Worm (Caenorhabditis elegans): ENCODE measurements around the gene tasp-1.

tasp-1 gene

ce11 chrIII:10747620-10748479, 11.3 kb upstream of the tasp-1 start, which contains the start of the genes ran-1 and dkc-1 (continued):
- TF ChIP-seq efl-1 (optimal IDR thresholded peaks at IDR 0.05), result peak; percentile 81 to 86
- TF ChIP-seq efl-1 (GFP tag; optimal IDR thresholded peaks at IDR 0.05 in 1 of 2), result peak; percentile 85 to 96
- peak; percentile 73 for TF ChIP-seq fkh-8 (tag; optimal IDR thresholded peaks at IDR 0.05)
- no peak for TF ChIP-seq ets-5 (GFP tag; IDR thresholded peaks at IDR 0.05)
- TF ChIP-seq sox-4 (tag; optimal IDR thresholded peaks at IDR 0.05), result no peak
- TF ChIP-seq dsc-1 (tag; optimal IDR thresholded peaks at IDR 0.05), result peak; percentile 19
- no peak for TF ChIP-seq nhr-76 (tag; optimal IDR thresholded peaks at IDR 0.05)
- no peak for TF ChIP-seq ama-1 (optimal IDR thresholded peaks at IDR 0.05)
- no peak for TF ChIP-seq nhr-84 (tag; optimal IDR thresholded peaks at IDR 0.05)
- TF ChIP-seq efl-3 (GFP tag; optimal IDR thresholded peaks at IDR 0.05), result no peak
- peak; percentile 77 for TF ChIP-seq zip-4 (GFP tag; optimal IDR thresholded peaks at IDR 0.05)
- TF ChIP-seq alr-1 (tag; optimal IDR thresholded peaks at IDR 0.05; ENCODE audit: borderline replicate concordance), result no peak
- TF ChIP-seq nhr-237 (tag; optimal IDR thresholded peaks at IDR 0.05), result no peak
- no peak for TF ChIP-seq unc-86 (tag; optimal IDR thresholded peaks at IDR 0.05)
- no peak for TF ChIP-seq egl-13 (tag; optimal IDR thresholded peaks at IDR 0.05)
- no peak for TF ChIP-seq Y116A8C.19 (tag; optimal IDR thresholded peaks at IDR 0.05; ENCODE audit: borderline replicate concordance)
- TF ChIP-seq fkh-4 (tag; optimal IDR thresholded peaks at IDR 0.05; ENCODE audit: borderline replicate concordance), result no peak
- TF ChIP-seq snpc-4 (tag; optimal IDR thresholded peaks at IDR 0.05), result peak; percentile 42
- peak; percentile 71 to 85 for TF ChIP-seq lsy-2 (tag; optimal IDR thresholded peaks at IDR 0.05)
- TF ChIP-seq hlh-4 (tag; optimal IDR thresholded peaks at IDR 0.05), result no peak
- peak; percentile 53 for TF ChIP-seq tbx-2 (tag; optimal IDR thresholded peaks at IDR 0.05)
- TF ChIP-seq pqm-1 (tag; optimal IDR thresholded peaks at IDR 0.05), result no peak
- peak; percentile 16 for TF ChIP-seq lin-13 (GFP tag; optimal IDR thresholded peaks at IDR 0.05)
- no peak for TF ChIP-seq hpl-2 (GFP tag; optimal IDR thresholded peaks at IDR 0.05)
- no peak for TF ChIP-seq lir-3 (tag; optimal IDR thresholded peaks at IDR 0.05; ENCODE audit: poor library complexity)
- TF ChIP-seq aha-1 (tag; optimal IDR thresholded peaks at IDR 0.05), result no peak
- no peak for TF ChIP-seq elt-2 (tag; optimal IDR thresholded peaks at IDR 0.05)
- peak; percentile 55 for TF ChIP-seq nhr-20 (tag; optimal IDR thresholded peaks at IDR 0.05)
- peak; percentile 56 for TF ChIP-seq swsn-7 (tag; optimal IDR thresholded peaks at IDR 0.05)
- TF ChIP-seq elt-3 (tag; optimal IDR thresholded peaks at IDR 0.05), result peak in 2 of 6 experiments; percentile 5 to 52
- TF ChIP-seq C16A3.4 (tag; optimal IDR thresholded peaks at IDR 0.05), result peak; percentile 57
- TF ChIP-seq fkh-10 (GFP tag; optimal IDR thresholded peaks at IDR 0.05), result no peak
- peak; percentile 42 for TF ChIP-seq jun-1 (tag; optimal IDR thresholded peaks at IDR 0.05)
- no peak for TF ChIP-seq ces-1 (GFP tag; optimal IDR thresholded peaks at IDR 0.05)
- peak; percentile 64 for TF ChIP-seq nhr-71 (tag; optimal IDR thresholded peaks at IDR 0.05)
- TF ChIP-seq blmp-1 (tag; optimal IDR thresholded peaks at IDR 0.05), result no peak
- peak; percentile 47 for TF ChIP-seq nhr-47 (tag; optimal IDR thresholded peaks at IDR 0.05)
- no peak for TF ChIP-seq sptf-1 (tag; optimal IDR thresholded peaks at IDR 0.05)
- peak; percentile 68 for TF ChIP-seq lin-14 (GFP tag; optimal IDR thresholded peaks at IDR 0.05)
- TF ChIP-seq egl-27 (tag; optimal IDR thresholded peaks at IDR 0.05), result no peak
- TF ChIP-seq xbp-1 (tag; optimal IDR thresholded peaks at IDR 0.05), result peak; percentile 55
- peak in 1 of 2 experiments; percentile 53 for TF ChIP-seq mdl-1 (tag; optimal IDR thresholded peaks at IDR 0.05)
- TF ChIP-seq sup-37 (GFP tag; optimal IDR thresholded peaks at IDR 0.05), result no peak
- TF ChIP-seq ceh-88 (GFP tag; IDR thresholded peaks at IDR 0.05), result no peak
- no peak for TF ChIP-seq unc-98 (GFP tag; IDR thresholded peaks at IDR 0.05)
- peak; percentile 84 to 89 (median 84) for TF ChIP-seq dpl-1 (GFP tag; optimal IDR thresholded peaks at IDR 0.05)
- TF ChIP-seq lin-39 (tag; optimal IDR thresholded peaks at IDR 0.05), result no peak
- TF ChIP-seq ceh-63 (GFP tag; optimal IDR thresholded peaks at IDR 0.05), result no peak
- no peak for TF ChIP-seq ceh-90 (tag; optimal IDR thresholded peaks at IDR 0.05)
- TF ChIP-seq skn-1 (tag; optimal IDR thresholded peaks at IDR 0.05), result peak; percentile 30
- peak; percentile 38 for TF ChIP-seq nhr-19 (GFP tag; conservative IDR thresholded peaks at IDR 0.05)
- no peak for TF ChIP-seq nhr-12 (tag; optimal IDR thresholded peaks at IDR 0.05)
